Worm (Caenorhabditis elegans): ENCODE results near the gene bus-2.

bus-2 gene

ce11 chrIV:1720474-1720873 lies 20.8 kb downstream of the bus-2 start, which contains the start of gene epic-2:
TSS of gene epic-2 (plus strand) at chrIV:1720790.
- TF ChIP-seq ztf-25 (GFP tag; IDR thresholded peaks at IDR 0.05) (no peak), ztf-26 (tag; optimal IDR thresholded peaks at IDR 0.05) (no peak), Y53F4B.3 (GFP tag; IDR thresholded peaks at IDR 0.05) (no peak), nfya-2 (GFP tag; IDR thresholded peaks at IDR 0.05) (no peak), nhr-80 (tag; optimal IDR thresholded peaks at IDR 0.05) (no peak), hlh-12 (tag; optimal IDR thresholded peaks at IDR 0.05) (no peak), pha-4 (tag; optimal IDR thresholded peaks at IDR 0.05) (no peak), lin-54 (GFP tag; optimal IDR thresholded peaks at IDR 0.05) (no peak), T26A5.8 (tag; optimal IDR thresholded peaks at IDR 0.05) (no peak), F33H1.4 (GFP tag; IDR thresholded peaks at IDR 0.05) (no peak), dpl-1 (GFP tag; optimal IDR thresholded peaks at IDR 0.05) (no peak), ceh-58 (GFP tag; IDR thresholded peaks at IDR 0.05) (no peak), F23B12.7 (tag; optimal IDR thresholded peaks at IDR 0.05; ENCODE audit: insufficient read depth) (no peak), nfyb-1 (GFP tag; IDR thresholded peaks at IDR 0.05) (no peak), sptf-2 (GFP tag; optimal IDR thresholded peaks at IDR 0.05) (no peak), mcd-1 (GFP tag; IDR thresholded peaks at IDR 0.05) (no peak), F10E7.11 (tag; optimal IDR thresholded peaks at IDR 0.05) (no peak), tbx-9 (tag; optimal IDR thresholded peaks at IDR 0.05; ENCODE audit: borderline replicate concordance) (no peak), egl-18 (GFP tag; IDR thresholded peaks at IDR 0.05) (no peak), B0035.1 (tag; optimal IDR thresholded peaks at IDR 0.05) (no peak)

DNA sequence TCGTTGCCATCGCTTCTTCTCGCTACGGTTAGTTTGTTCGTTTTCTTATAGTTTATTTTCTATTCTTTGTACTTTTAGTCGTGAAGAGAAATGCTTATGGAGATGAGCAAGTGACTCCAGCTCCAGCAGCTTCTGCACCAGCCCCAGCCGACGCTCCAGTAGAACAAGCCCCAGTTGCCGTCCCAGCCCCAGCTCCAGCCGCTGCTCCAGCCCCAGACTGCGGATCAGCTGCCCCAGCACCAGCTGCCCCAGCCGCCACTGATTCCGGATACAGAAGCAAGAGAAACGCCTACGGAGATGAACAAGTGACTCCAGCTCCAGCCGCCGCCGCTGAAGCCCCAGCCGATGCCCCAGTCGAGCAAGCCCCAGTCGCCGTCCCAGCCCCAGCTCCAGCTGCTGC lies 21.2 kb downstream of the bus-2 start:
- TF ChIP-seq zfh-2 (GFP tag; conservative IDR thresholded peaks at IDR 0.05) (peak; percentile 65; the same call in 1 of the 2 replicates), lin-26 (GFP tag; IDR thresholded peaks at IDR 0.05) (peak; percentile 31; the same call in 1 of the 2 replicates), egrh-3 (GFP tag; IDR thresholded peaks at IDR 0.05) (peak; percentile 86), lin-40 (tag; optimal IDR thresholded peaks at IDR 0.05) (peak; percentile 20), mcd-1 (GFP tag; IDR thresholded peaks at IDR 0.05) (peak; percentile 31; the same call in 1 of the 2 replicates)

DNA sequence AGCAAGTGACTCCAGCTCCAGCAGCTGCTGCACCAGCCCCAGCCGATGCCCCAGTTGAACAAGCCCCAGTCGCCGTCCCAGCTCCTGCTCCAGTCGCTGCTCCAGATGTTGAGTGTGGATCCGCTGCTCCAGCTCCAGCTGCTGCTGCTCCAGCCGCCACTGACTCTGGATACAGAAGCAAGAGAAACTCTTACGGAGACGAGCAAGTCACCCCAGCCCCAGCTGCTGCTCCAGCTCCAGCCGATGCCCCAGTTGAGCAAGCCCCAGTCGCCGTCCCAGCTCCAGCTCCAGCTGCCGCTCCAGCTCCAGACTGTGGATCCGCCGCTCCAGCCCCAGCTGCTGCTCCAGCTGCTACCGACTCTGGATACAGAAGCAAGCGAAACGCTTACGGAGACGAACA lies 21.9 kb downstream of the bus-2 start:
- TF ChIP-seq ztf-28 (GFP tag; IDR thresholded peaks at IDR 0.05) (no peak), hlh-26 (GFP tag; conservative IDR thresholded peaks at IDR 0.05) (no peak), lin-40 (tag; optimal IDR thresholded peaks at IDR 0.05) (peak; percentile 79), repo-1 (tag; optimal IDR thresholded peaks at IDR 0.05) (no peak), aptf-2 (GFP tag; conservative IDR thresholded peaks at IDR 0.05) (no peak), nfya-2 (GFP tag; IDR thresholded peaks at IDR 0.05) (no peak), egrh-3 (GFP tag; IDR thresholded peaks at IDR 0.05) (peak; percentile 88), let-526 (GFP tag; IDR thresholded peaks at IDR 0.05) (0 out of 2 replicates have a peak, but pooled peaks have one; percentile 7), Y95B8A.8 (GFP tag; IDR thresholded peaks at IDR 0.05) (no peak), nhr-80 (tag; optimal IDR thresholded peaks at IDR 0.05) (no peak), zfh-2 (GFP tag; conservative IDR thresholded peaks at IDR 0.05) (peak; percentile 25; the same call in 1 of the 2 replicates), F33H1.4 (GFP tag; IDR thresholded peaks at IDR 0.05) (no peak), lin-26 (GFP tag; IDR thresholded peaks at IDR 0.05) (peak; percentile 66; the same call in 1 of the 2 replicates)

DNA sequence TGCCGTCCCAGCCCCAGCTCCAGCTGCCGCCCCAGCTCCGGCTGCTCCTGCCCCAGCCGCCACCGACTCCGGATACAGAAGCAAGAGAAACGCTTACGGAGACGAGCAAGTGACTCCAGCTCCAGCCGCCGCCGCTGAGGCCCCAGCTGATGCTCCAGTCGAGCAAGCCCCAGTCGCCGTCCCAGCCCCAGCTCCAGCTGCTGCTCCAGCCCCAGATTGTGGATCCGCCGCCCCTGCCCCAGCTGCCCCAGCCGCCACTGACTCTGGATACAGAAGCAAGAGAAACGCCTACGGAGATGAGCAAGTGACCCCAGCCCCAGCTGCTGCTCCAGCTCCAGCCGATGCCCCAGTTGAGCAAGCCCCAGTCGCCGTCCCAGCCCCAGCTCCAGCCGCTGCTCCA lies 22.8 kb downstream of the bus-2 start:
- peak; percentile 98 for TF ChIP-seq egrh-3 (GFP tag; IDR thresholded peaks at IDR 0.05)
- 0 out of 2 replicates have a peak, but pooled peaks have one; percentile 19 for TF ChIP-seq Y53G8AR.9 (GFP tag; conservative IDR thresholded peaks at IDR 0.05)
- TF ChIP-seq ceh-91 (GFP tag; IDR thresholded peaks at IDR 0.05), result 0 out of 2 replicates have a peak, but pooled peaks have one; percentile 10
- peak; percentile 70 for TF ChIP-seq zfh-2 (GFP tag; conservative IDR thresholded peaks at IDR 0.05)
- TF ChIP-seq K11D2.4 (GFP tag; IDR thresholded peaks at IDR 0.05), result 0 out of 2 replicates have a peak, but pooled peaks have one; percentile 19
- 0 out of 2 replicates have a peak, but pooled peaks have one; percentile 22 for TF ChIP-seq dox-1 (GFP tag; IDR thresholded peaks at IDR 0.05)
- peak; percentile 84 for TF ChIP-seq lin-26 (GFP tag; IDR thresholded peaks at IDR 0.05)
- TF ChIP-seq mcd-1 (GFP tag; IDR thresholded peaks at IDR 0.05), result peak; percentile 55
- 0 out of 2 replicates have a peak, but pooled peaks have one; percentile 23 for TF ChIP-seq bed-1 (GFP tag; IDR thresholded peaks at IDR 0.05)
- 0 out of 2 replicates have a peak, but pooled peaks have one; percentile 23 for TF ChIP-seq ceh-58 (GFP tag; IDR thresholded peaks at IDR 0.05)

Measured in whole organism, young adult.